Worm (Caenorhabditis elegans) whole organism, L4/young adult: Measurements from ENCODE around the gene eak-3.
A peak's percentile ranks its signal among the peaks of the same experiment; 100 is the strongest.

Experiments
- W03F9.2 ChIP-seq: fragments of 150-350 bp; optimal IDR thresholded peaks from 2 replicates; lab custom pipeline; 2014; ENCODE audit warnings: missing biosample characterization, missing genetic modification characterization
- dao-5 ChIP-seq: sonication (generic microtip); optimal IDR thresholded peaks from 2 replicates; lab custom pipeline; 2016; ENCODE audit warnings: missing genotype, missing genetic modification characterization, moderate library complexity, missing compliant biosample characterization
- him-1 ChIP-seq: sonication (generic microtip); optimal IDR thresholded peaks from 2 replicates; lab custom pipeline; 2016; ENCODE audit warnings: missing genotype, missing genetic modification reagents, missing genetic modification characterization, missing compliant biosample characterization

eak-3 gene

ce11 chrIII:1205421-1205820 is 29.1 kb upstream of the eak-3 start:
- no peak for TF ChIP-seq him-1
- no peak for TF ChIP-seq dao-5 (tag; lab: Kevin White, UChicago)
- TF ChIP-seq W03F9.2 (tag; lab: Kevin White, UChicago): no peak

- TF ChIP-seq him-1 (no peak), dao-5 (tag; lab: Kevin White, UChicago) (no peak), W03F9.2 (tag; lab: Kevin White, UChicago) (peak; percentile 76)
Measured at ce11 chrIII:1201958-1202596, 25.7 kb upstream of the eak-3 start, which contains the start of the genes mrpl-45 and Y119D3B.12. Gene mrpl-45 (minus strand): TSS chrIII:1202008. Gene Y119D3B.12 (plus strand): TSS chrIII:1202546.

- TF ChIP-seq W03F9.2 (tag; lab: Kevin White, UChicago): no peak
- no peak for TF ChIP-seq dao-5 (tag; lab: Kevin White, UChicago)
- TF ChIP-seq him-1: no peak
Measured at ce11 chrIII:1196192-1196591, 19.8 kb upstream of the eak-3 start, which contains the start of gene dss-1. Gene dss-1 (minus strand): TSS chrIII:1196292.

ce11 chrIII:1193326-1193862 is 17.0 kb upstream of the eak-3 start, which contains the start of gene Y119D3B.14:
Gene Y119D3B.14 (minus strand): TSS chrIII:1193812.
- no peak for TF ChIP-seq dao-5 (tag; lab: Kevin White, UChicago)
- no peak for TF ChIP-seq him-1
- no peak for TF ChIP-seq W03F9.2 (tag; lab: Kevin White, UChicago)

ce11 chrIII:1181756-1182155 is 5.4 kb upstream of the eak-3 start, which contains the start of gene nspg-8:
Gene nspg-8 (plus strand): TSS chrIII:1182056.
- TF ChIP-seq dao-5 (tag; lab: Kevin White, UChicago): no peak
- no peak for TF ChIP-seq W03F9.2 (tag; lab: Kevin White, UChicago)
- no peak for TF ChIP-seq him-1

- no peak for TF ChIP-seq dao-5 (tag; lab: Kevin White, UChicago)
- no peak for TF ChIP-seq W03F9.2 (tag; lab: Kevin White, UChicago)
- no peak for TF ChIP-seq him-1
Measured at ce11 chrIII:1179006-1179405, 2.6 kb upstream of the eak-3 start.

ce11 chrIII:1173331-1173730 is 3.0 kb downstream of the eak-3 start:
- TF ChIP-seq W03F9.2 (tag; lab: Kevin White, UChicago) (no peak), him-1 (no peak), dao-5 (tag; lab: Kevin White, UChicago) (no peak)

ce11 chrIII:1169622-1170021 is 6.7 kb downstream of the eak-3 start:
- no peak for TF ChIP-seq W03F9.2 (tag; lab: Kevin White, UChicago)
- no peak for TF ChIP-seq him-1
- TF ChIP-seq dao-5 (tag; lab: Kevin White, UChicago): no peak

ce11 chrIII:1166388-1166787 is 10.0 kb downstream of the eak-3 start:
- TF ChIP-seq W03F9.2 (tag; lab: Kevin White, UChicago) (no peak), dao-5 (tag; lab: Kevin White, UChicago) (no peak), him-1 (no peak)

- TF ChIP-seq W03F9.2 (tag; lab: Kevin White, UChicago): no peak
- TF ChIP-seq dao-5 (tag; lab: Kevin White, UChicago): no peak
- no peak for TF ChIP-seq him-1
Measured at ce11 chrIII:1164668-1165067, 11.7 kb downstream of the eak-3 start.

- no peak for TF ChIP-seq W03F9.2 (tag; lab: Kevin White, UChicago)
- no peak for TF ChIP-seq dao-5 (tag; lab: Kevin White, UChicago)
- TF ChIP-seq him-1: no peak
Measured at ce11 chrIII:1163203-1163602, 13.2 kb downstream of the eak-3 start.

ce11 chrIII:1161946-1162345 is 14.4 kb downstream of the eak-3 start:
- no peak for TF ChIP-seq him-1
- TF ChIP-seq dao-5 (tag; lab: Kevin White, UChicago): no peak
- TF ChIP-seq W03F9.2 (tag; lab: Kevin White, UChicago): no peak

- no peak for TF ChIP-seq dao-5 (tag; lab: Kevin White, UChicago)
- TF ChIP-seq him-1: no peak
- TF ChIP-seq W03F9.2 (tag; lab: Kevin White, UChicago): no peak
Measured at ce11 chrIII:1151680-1152079, 24.7 kb downstream of the eak-3 start, which contains the start of gene cdh-12. Gene cdh-12 (plus strand): TSS chrIII:1152044.

- TF ChIP-seq dao-5 (tag; lab: Kevin White, UChicago) (no peak), W03F9.2 (tag; lab: Kevin White, UChicago) (no peak), him-1 (no peak)
Measured at ce11 chrIII:1149472-1149871, 26.9 kb downstream of the eak-3 start.
